Worm (Caenorhabditis elegans) whole organism, L1 larva: Measurements from ENCODE around the gene eor-2.

Experiments used
- C04F5.9 ChIP-seq: sonication (generic microtip); optimal IDR thresholded peaks from 2 replicates; lab custom pipeline; 2016; ENCODE audit warnings: missing genetic modification characterization, missing compliant biosample characterization
- C34B4.2 ChIP-seq: sonication (generic microtip); optimal IDR thresholded peaks from 2 replicates; lab custom pipeline; 2017; ENCODE audit warnings: mild to moderate bottlenecking, missing genetic modification characterization, missing compliant biosample characterization
- Y116A8C.19 ChIP-seq: sonication (generic microtip); optimal IDR thresholded peaks from 2 replicates; lab custom pipeline; 2016; ENCODE audit warnings: missing compliant biosample characterization, missing genetic modification characterization, borderline replicate concordance
- aha-1 ChIP-seq: fragments of 150-350 bp; optimal IDR thresholded peaks from 2 replicates; lab custom pipeline; 2014; ENCODE audit warnings: missing biosample characterization, missing genetic modification characterization
- alr-1 ChIP-seq: fragments of 200-800 bp; sonication (Bioruptor generic); optimal IDR thresholded peaks from 2 replicates; lab custom pipeline; 2018; ENCODE audit warnings: borderline replicate concordance, mild to moderate bottlenecking, missing genetic modification characterization, missing compliant biosample characterization
- ceh-63 ChIP-seq: fragments of 200-800 bp; sonication (Bioruptor generic); optimal IDR thresholded peaks from 2 replicates; lab custom pipeline; 2018; ENCODE audit warnings: mild to moderate bottlenecking, missing genetic modification characterization, missing compliant biosample characterization
- ceh-8 ChIP-seq: fragments of 200-800 bp; sonication (Bioruptor generic); optimal IDR thresholded peaks from 2 replicates; lab custom pipeline; 2018; ENCODE audit warnings: mild to moderate bottlenecking, missing genetic modification characterization, moderate library complexity, missing compliant biosample characterization
- ceh-82 ChIP-seq, 3 experiments: fragments of 150-350 bp in 1 of 3; sonication (generic microtip) in 2 of 3; optimal IDR thresholded peaks; 2 replicates each; lab custom pipeline; 2014 to 2017; ENCODE audit warnings: missing biosample characterization in 3 of 3, missing genetic modification characterization in 3 of 3
- ceh-90 ChIP-seq: sonication (generic microtip); optimal IDR thresholded peaks from 2 replicates; lab custom pipeline; 2016; ENCODE audit warnings: missing genetic modification characterization, missing compliant biosample characterization
- ces-1 ChIP-seq: fragments of 150-350 bp; optimal IDR thresholded peaks from 2 replicates; lab custom pipeline; 2014; ENCODE audit warnings: missing biosample characterization, missing genetic modification reagents, missing genetic modification characterization
- efl-1 ChIP-seq, 4 experiments: fragments of 150-350 bp; optimal IDR thresholded peaks in 3 of 4; peaks in 1 of 4; 1 replicate in 1 of 4; 2 replicates in 3 of 4; lab custom pipeline; 2014; ENCODE audit warnings: missing biosample characterization in 2 of 4, missing genetic modification characterization in 2 of 4, missing genetic modification reagents in 2 of 4
- egl-27 ChIP-seq, 2 experiments: fragments of 150-350 bp in 1 of 2; sonication (generic microtip); optimal IDR thresholded peaks; 3 replicates each; lab custom pipeline; 2017 to 2018; ENCODE audit warnings: missing biosample characterization in 2 of 2, missing genetic modification characterization in 2 of 2, missing genetic modification reagents in 2 of 2
- elt-3 ChIP-seq, 6 experiments: fragments of 150-350 bp in 1 of 6; sonication (generic microtip); optimal IDR thresholded peaks; 2 replicates each; lab custom pipeline; 2017 to 2018; ENCODE audit warnings: missing biosample characterization in 6 of 6, missing genetic modification characterization in 6 of 6, inconsistent platforms in 1 of 6
- ets-5 ChIP-seq: fragments of 200-800 bp; sonication (Bioruptor generic); IDR thresholded peaks from 2 replicates; pipeline ENCODE4 v1.3.6; 2022; ENCODE audit warnings: missing genetic modification characterization, missing compliant biosample characterization
- fos-1 ChIP-seq: fragments of 150-350 bp; optimal IDR thresholded peaks from 2 replicates; lab custom pipeline; 2014; ENCODE audit warnings: missing biosample characterization, missing genetic modification characterization
- grh-1 ChIP-seq: fragments of 200-800 bp; sonication (Bioruptor generic); IDR thresholded peaks from 2 replicates; pipeline ENCODE4 v1.3.6; 2022; ENCODE audit warnings: missing genetic modification reagents, missing genetic modification characterization, missing compliant biosample characterization
- hlh-17 ChIP-seq: fragments of 200-800 bp; sonication (Bioruptor generic); optimal IDR thresholded peaks from 2 replicates; lab custom pipeline; 2018; ENCODE audit warnings: missing genetic modification characterization, mild to moderate bottlenecking, missing compliant biosample characterization, moderate library complexity, borderline replicate concordance
- hlh-4 ChIP-seq: sonication (generic microtip); optimal IDR thresholded peaks from 2 replicates; lab custom pipeline; 2016; ENCODE audit warnings: mild to moderate bottlenecking, missing genetic modification characterization, missing compliant biosample characterization
- hpl-2 ChIP-seq: fragments of 150-350 bp; optimal IDR thresholded peaks from 2 replicates; lab custom pipeline; 2014; ENCODE audit warnings: missing biosample characterization, missing genetic modification reagents, missing genetic modification characterization
- isw-1 ChIP-seq: fragments of 200-800 bp; sonication (Bioruptor generic); IDR thresholded peaks from 2 replicates; pipeline ENCODE4 v1.3.6; 2022; ENCODE audit warnings: missing genetic modification characterization, missing compliant biosample characterization
- lin-13 ChIP-seq: fragments of 150-350 bp; optimal IDR thresholded peaks from 2 replicates; lab custom pipeline; 2014; ENCODE audit warnings: missing biosample characterization, missing genetic modification reagents, missing genetic modification characterization
- lin-15B ChIP-seq: fragments of 150-350 bp; sonication (generic microtip); optimal IDR thresholded peaks from 3 replicates; lab custom pipeline; 2014; ENCODE audit warnings: missing biosample characterization, missing genetic modification characterization
- lin-35 ChIP-seq, 2 experiments: fragments of 150-350 bp; optimal IDR thresholded peaks; 2 replicates each; lab custom pipeline; 2014; ENCODE audit warnings: missing biosample characterization in 2 of 2, missing genetic modification characterization in 2 of 2, missing genetic modification reagents in 2 of 2
- lsy-2 ChIP-seq, 2 experiments: fragments of 150-350 bp; optimal IDR thresholded peaks; 2 replicates each; lab custom pipeline; 2014; ENCODE audit warnings: missing biosample characterization in 2 of 2, missing genetic modification characterization in 2 of 2
- mdl-1 ChIP-seq, 2 experiments: fragments of 150-350 bp; optimal IDR thresholded peaks; 2 replicates each; lab custom pipeline; 2014 to 2017; ENCODE audit warnings: missing biosample characterization in 2 of 2, missing genetic modification characterization in 2 of 2, inconsistent platforms in 1 of 2
- mef-2 ChIP-seq: fragments of 150-350 bp; optimal IDR thresholded peaks from 2 replicates; lab custom pipeline; 2014; ENCODE audit warnings: missing biosample characterization, missing genetic modification characterization
- mep-1 ChIP-seq: fragments of 150-350 bp; optimal IDR thresholded peaks from 2 replicates; lab custom pipeline; 2014; ENCODE audit warnings: missing biosample characterization, missing genetic modification characterization
- nhr-12 ChIP-seq: sonication (generic microtip); optimal IDR thresholded peaks from 2 replicates; lab custom pipeline; 2017; ENCODE audit warnings: missing biosample characterization, missing genetic modification characterization
- nhr-19 ChIP-seq: fragments of 200-800 bp; sonication (Bioruptor generic); conservative IDR thresholded peaks from 2 replicates; pipeline ENCODE4 v1.3.6; 2022; ENCODE audit warnings: missing genetic modification characterization, missing compliant biosample characterization
- nhr-20 ChIP-seq: sonication (generic microtip); optimal IDR thresholded peaks from 2 replicates; lab custom pipeline; 2016; ENCODE audit warnings: mild to moderate bottlenecking, missing genetic modification characterization, missing compliant biosample characterization
- nhr-28 ChIP-seq: fragments of 150-350 bp; optimal IDR thresholded peaks from 2 replicates; lab custom pipeline; 2014; ENCODE audit warnings: missing biosample characterization, missing genetic modification characterization
- nhr-47 ChIP-seq: sonication (generic microtip); optimal IDR thresholded peaks from 2 replicates; lab custom pipeline; 2016; ENCODE audit warnings: mild to moderate bottlenecking, missing genetic modification characterization, moderate library complexity, missing compliant biosample characterization
- nhr-71 ChIP-seq: sonication (generic microtip); optimal IDR thresholded peaks from 2 replicates; lab custom pipeline; 2016; ENCODE audit warnings: mild to moderate bottlenecking, missing genetic modification characterization, moderate library complexity, missing compliant biosample characterization
- nhr-77 ChIP-seq: fragments of 150-350 bp; optimal IDR thresholded peaks from 2 replicates; lab custom pipeline; 2014; ENCODE audit warnings: missing biosample characterization, missing genetic modification characterization
- nhr-84 ChIP-seq: sonication (generic microtip); optimal IDR thresholded peaks from 2 replicates; lab custom pipeline; 2017; ENCODE audit warnings: missing biosample characterization, missing genetic modification characterization
- pqm-1 ChIP-seq: sonication (generic microtip); optimal IDR thresholded peaks from 3 replicates; lab custom pipeline; 2017; ENCODE audit warnings: missing biosample characterization, missing genetic modification characterization
- rnt-1 ChIP-seq: sonication (generic microtip); optimal IDR thresholded peaks from 2 replicates; lab custom pipeline; 2016; ENCODE audit warnings: mild to moderate bottlenecking, missing genetic modification characterization, moderate library complexity, missing compliant biosample characterization
- snpc-4 ChIP-seq: fragments of 150-350 bp; optimal IDR thresholded peaks from 2 replicates; lab custom pipeline; 2014; ENCODE audit warnings: missing biosample characterization, missing genetic modification characterization
- sox-4 ChIP-seq: sonication (generic microtip); optimal IDR thresholded peaks from 2 replicates; lab custom pipeline; 2016; ENCODE audit warnings: missing genetic modification characterization, missing compliant biosample characterization
- swsn-7 ChIP-seq: sonication (generic microtip); optimal IDR thresholded peaks from 2 replicates; lab custom pipeline; 2016; ENCODE audit warnings: missing genetic modification characterization, missing compliant biosample characterization
- unc-30 ChIP-seq: sonication (generic microtip); optimal IDR thresholded peaks from 2 replicates; lab custom pipeline; 2017; ENCODE audit warnings: missing biosample characterization, missing genetic modification characterization
- unc-62 ChIP-seq: fragments of 150-350 bp; optimal IDR thresholded peaks from 2 replicates; lab custom pipeline; 2014; ENCODE audit warnings: missing biosample characterization, missing genetic modification reagents, missing genetic modification characterization
- vab-15 ChIP-seq: sonication (generic microtip); optimal IDR thresholded peaks from 2 replicates; lab custom pipeline; 2017; ENCODE audit warnings: missing genotype, mild to moderate bottlenecking, missing genetic modification characterization, missing compliant biosample characterization
- xbp-1 ChIP-seq: sonication (generic microtip); optimal IDR thresholded peaks from 2 replicates; lab custom pipeline; 2016; ENCODE audit warnings: missing genetic modification characterization, missing compliant biosample characterization
- zag-1 ChIP-seq: fragments of 150-350 bp; optimal IDR thresholded peaks from 2 replicates; lab custom pipeline; 2014; ENCODE audit warnings: missing biosample characterization, missing genetic modification characterization
- zip-4 ChIP-seq: fragments of 200-800 bp; sonication (Bioruptor generic); optimal IDR thresholded peaks from 2 replicates; lab custom pipeline; 2018; ENCODE audit warnings: mild to moderate bottlenecking, missing genetic modification characterization, moderate library complexity, missing compliant biosample characterization
- ztf-4 ChIP-seq: fragments of 150-350 bp; optimal IDR thresholded peaks from 2 replicates; lab custom pipeline; 2014; ENCODE audit warnings: missing biosample characterization, missing genetic modification characterization

eor-2 gene

DNA sequence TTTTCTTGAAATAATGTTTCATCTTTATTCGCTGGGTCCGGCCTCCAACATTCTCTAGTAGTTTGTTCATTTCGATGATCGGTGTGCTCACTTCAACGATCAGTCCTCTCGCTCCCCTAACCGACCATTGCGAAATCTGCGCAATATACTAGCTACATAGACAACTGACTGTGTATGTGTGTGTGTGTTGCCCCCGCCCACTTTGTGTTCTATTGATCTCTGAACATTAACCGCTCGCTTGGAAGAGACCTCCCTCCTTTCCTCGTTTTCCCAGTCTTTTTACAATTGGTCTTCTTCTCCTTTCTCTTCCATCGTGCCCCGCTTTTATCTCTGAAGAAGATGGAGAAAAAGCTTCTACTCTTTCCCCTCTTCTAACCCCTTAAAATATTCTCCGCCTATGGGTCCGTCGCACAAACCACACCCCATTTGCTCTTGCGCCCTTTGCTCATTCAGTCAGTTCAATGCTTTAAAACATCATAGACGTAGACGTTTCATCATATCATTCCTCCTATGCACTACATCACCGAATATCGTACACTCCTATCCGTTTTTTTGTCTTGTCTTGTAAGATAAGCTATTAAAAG is 45.4 kb upstream of the eor-2 start (continued):
- TF ChIP-seq ztf-4 (tag; lab: Kevin White, UChicago): peak; percentile 32
- TF ChIP-seq lsy-2 (tag; optimal IDR thresholded peaks at IDR 0.05; lab: Kevin White, UChicago): peak; percentile 41 to 56
- no peak for TF ChIP-seq ces-1 (GFP tag; lab: Kevin White, UChicago)
- no peak for TF ChIP-seq ceh-8 (GFP tag; lab: Kevin White, UChicago)
- no peak for TF ChIP-seq vab-15 (tag; lab: Kevin White, UChicago)
- no peak for TF ChIP-seq hpl-2 (GFP tag; lab: Kevin White, UChicago)
- TF ChIP-seq ets-5 (GFP tag; lab: Robert Waterston, UW): no peak
- no peak for TF ChIP-seq unc-62 (GFP tag; lab: Kevin White, UChicago)
- no peak for TF ChIP-seq Y116A8C.19
- no peak for TF ChIP-seq aha-1 (tag; lab: Kevin White, UChicago)
- TF ChIP-seq lin-15B: no peak
- peak in 1 of 2 experiments; percentile 33 for TF ChIP-seq efl-1 (optimal IDR thresholded peaks at IDR 0.05; lab: Kevin White, UChicago)
- peak in 1 of 2 experiments; percentile 92 for TF ChIP-seq efl-1 (GFP tag; optimal IDR thresholded peaks at IDR 0.05 in 1 of 2; lab: Kevin White, UChicago)
- no peak for TF ChIP-seq lin-13 (GFP tag; lab: Kevin White, UChicago)
- peak; percentile 65 for TF ChIP-seq nhr-20
- peak; percentile 96 for TF ChIP-seq nhr-71 (tag; lab: Kevin White, UChicago)
- TF ChIP-seq sox-4 (tag; lab: Kevin White, UChicago): no peak
- no peak for TF ChIP-seq mep-1
- peak; percentile 40 for TF ChIP-seq isw-1 (GFP tag; lab: Robert Waterston, UW)
- TF ChIP-seq snpc-4 (tag; lab: Kevin White, UChicago): peak; percentile 7
- TF ChIP-seq nhr-84: no peak
- TF ChIP-seq unc-30 (tag; lab: Kevin White, UChicago): no peak
- peak in 1 of 6 experiments; percentile 13 for TF ChIP-seq elt-3 (tag; optimal IDR thresholded peaks at IDR 0.05; lab: Kevin White, UChicago)
- peak; percentile 35 for TF ChIP-seq xbp-1 (tag; lab: Kevin White, UChicago)
- TF ChIP-seq C34B4.2 (tag; lab: Kevin White, UChicago): no peak
- TF ChIP-seq pqm-1: no peak
- TF ChIP-seq lin-35 (GFP tag; optimal IDR thresholded peaks at IDR 0.05; lab: Kevin White, UChicago): peak; percentile 8 to 19
- TF ChIP-seq rnt-1 (tag; lab: Kevin White, UChicago): peak; percentile 88
- no peak for TF ChIP-seq mdl-1 (tag; optimal IDR thresholded peaks at IDR 0.05; lab: Kevin White, UChicago)
- no peak for TF ChIP-seq ceh-63 (GFP tag; lab: Kevin White, UChicago)
- TF ChIP-seq ceh-90 (tag; lab: Kevin White, UChicago): no peak
- peak; percentile 78 for TF ChIP-seq zip-4 (GFP tag; lab: Kevin White, UChicago)
- no peak for TF ChIP-seq alr-1
- TF ChIP-seq nhr-12 (tag; lab: Kevin White, UChicago): no peak
- no peak for TF ChIP-seq hlh-17 (GFP tag; lab: Kevin White, UChicago)
- TF ChIP-seq swsn-7: peak; percentile 64
- no peak for TF ChIP-seq zag-1 (tag; lab: Kevin White, UChicago)
- peak; percentile 72 for TF ChIP-seq nhr-47 (tag; lab: Kevin White, UChicago)
- TF ChIP-seq nhr-28 (tag; lab: Kevin White, UChicago): no peak
- TF ChIP-seq C04F5.9 (tag; lab: Kevin White, UChicago): no peak
- no peak for TF ChIP-seq mef-2
- TF ChIP-seq grh-1 (GFP tag; lab: Robert Waterston, UW): no peak
- no peak for TF ChIP-seq hlh-4
- TF ChIP-seq nhr-77: no peak
- TF ChIP-seq ceh-82 (tag; optimal IDR thresholded peaks at IDR 0.05; lab: Kevin White, UChicago): peak; percentile 45 to 59 (median 59)
- peak; percentile 80 for TF ChIP-seq nhr-19 (GFP tag; lab: Robert Waterston, UW)
- no peak for TF ChIP-seq fos-1
- peak in 1 of 2 experiments; percentile 61 for TF ChIP-seq egl-27 (tag; optimal IDR thresholded peaks at IDR 0.05; lab: Kevin White, UChicago)
